Fruit fly (Drosophila melanogaster) whole organism, embryonic: ENCODE measurements around the gene CG32260.

Experiments
- Abd-B ChIP-seq: fragments of 200-800 bp; sonication (Bioruptor generic); optimal IDR thresholded peaks from 2 replicates; lab custom pipeline; 2018; ENCODE audit warnings: missing biosample characterization, mild to moderate bottlenecking, missing genetic modification characterization, moderate library complexity
- CG10979 ChIP-seq: fragments of 200-800 bp; sonication (Bioruptor generic); optimal IDR thresholded peaks from 2 replicates; lab custom pipeline; 2018; ENCODE audit warnings: missing biosample characterization, mild to moderate bottlenecking, missing genetic modification characterization, moderate library complexity
- CG11560 ChIP-seq: fragments of 200-800 bp; sonication (Bioruptor generic); IDR thresholded peaks from 3 replicates; pipeline ENCODE4 v1.3.6; 2022; ENCODE audit warnings: missing biosample characterization, missing genetic modification characterization
- CG11695 ChIP-seq: fragments of 200-800 bp; sonication (Bioruptor generic); IDR thresholded peaks from 3 replicates; pipeline ENCODE4 v1.3.6; 2022; ENCODE audit warnings: missing biosample characterization, missing genetic modification characterization
- CG12744 ChIP-seq: fragments of 200-800 bp; sonication (Bioruptor generic); optimal IDR thresholded peaks from 2 replicates; lab custom pipeline; 2016; ENCODE audit warnings: missing biosample characterization, missing genetic modification characterization
- CG12769 ChIP-seq: fragments of 200-800 bp; sonication (Bioruptor generic); optimal IDR thresholded peaks from 2 replicates; lab custom pipeline; 2019; ENCODE audit warnings: missing biosample characterization, mild to moderate bottlenecking, missing genetic modification characterization, moderate library complexity
- CG13624 ChIP-seq: fragments of 200-800 bp; sonication (Bioruptor generic); optimal IDR thresholded peaks from 2 replicates; lab custom pipeline; 2016; ENCODE audit warnings: missing biosample characterization, missing genetic modification characterization
- CG15696 ChIP-seq: fragments of 200-800 bp; sonication (Bioruptor generic); optimal IDR thresholded peaks from 2 replicates; lab custom pipeline; 2019; ENCODE audit warnings: missing biosample characterization, mild to moderate bottlenecking, missing genetic modification characterization, moderate library complexity
- CG1602 ChIP-seq: fragments of 200-800 bp; sonication (Bioruptor generic); optimal IDR thresholded peaks from 3 replicates; lab custom pipeline; 2016; ENCODE audit warnings: missing biosample characterization, missing genetic modification characterization
- CG1603 ChIP-seq: fragments of 200-800 bp; sonication (Bioruptor generic); optimal IDR thresholded peaks from 2 replicates; lab custom pipeline; 2019; ENCODE audit warnings: missing biosample characterization, mild to moderate bottlenecking, missing genetic modification characterization, moderate library complexity
- CG16813 ChIP-seq: fragments of 200-800 bp; sonication (Bioruptor generic); IDR thresholded peaks from 3 replicates; pipeline ENCODE4 v1.3.6; 2022; ENCODE audit warnings: missing biosample characterization, missing genetic modification characterization; ENCODE audit not compliant: partially characterized antibody
- CG17328 ChIP-seq: fragments of 200-800 bp; sonication (Bioruptor generic); IDR thresholded peaks from 2 replicates; pipeline ENCODE4 v1.3.6; 2022; ENCODE audit warnings: missing biosample characterization, missing genetic modification characterization
- CG18011 ChIP-seq: fragments of 200-800 bp; sonication (Bioruptor generic); optimal IDR thresholded peaks from 2 replicates; lab custom pipeline; 2017; ENCODE audit warnings: missing biosample characterization, missing genetic modification characterization, mild to moderate bottlenecking, moderate library complexity, missing genotype
- CG18619 ChIP-seq: fragments of 200-800 bp; sonication (Bioruptor generic); optimal IDR thresholded peaks from 3 replicates; lab custom pipeline; 2017; ENCODE audit warnings: missing biosample characterization, mild to moderate bottlenecking, missing genetic modification characterization
- CG2199 ChIP-seq: fragments of 200-800 bp; sonication (Bioruptor generic); IDR thresholded peaks from 3 replicates; pipeline ENCODE4 v1.3.6; 2022; ENCODE audit warnings: missing biosample characterization, missing genetic modification characterization
- CG30431 ChIP-seq: fragments of 200-800 bp; sonication (Bioruptor generic); optimal IDR thresholded peaks from 2 replicates; lab custom pipeline; 2017; ENCODE audit warnings: missing biosample characterization, missing genetic modification characterization
- CG34422 ChIP-seq: fragments of 200-800 bp; sonication (Bioruptor generic); IDR thresholded peaks from 3 replicates; pipeline ENCODE4 v1.3.6; 2022; ENCODE audit warnings: missing biosample characterization, missing genetic modification characterization
- CG3726 ChIP-seq: fragments of 200-800 bp; sonication (Bioruptor generic); IDR thresholded peaks from 3 replicates; pipeline ENCODE4, ENCODE4 v1.3.6; 2022; ENCODE audit warnings: missing biosample characterization, missing genetic modification characterization
- CG3838 ChIP-seq: fragments of 200-800 bp; sonication (Bioruptor generic); optimal IDR thresholded peaks from 3 replicates; lab custom pipeline; 2016; ENCODE audit warnings: missing biosample characterization, missing genetic modification characterization
- CG4424 ChIP-seq: fragments of 200-800 bp; sonication (Bioruptor generic); optimal IDR thresholded peaks from 3 replicates; lab custom pipeline; 2016; ENCODE audit warnings: missing biosample characterization, missing genetic modification characterization
- CG8388 ChIP-seq: fragments of 200-800 bp; sonication (Bioruptor generic); optimal IDR thresholded peaks from 2 replicates; lab custom pipeline; 2019; ENCODE audit warnings: missing biosample characterization, mild to moderate bottlenecking, missing genetic modification characterization, moderate library complexity
- Deaf1 ChIP-seq: fragments of 200-800 bp; optimal IDR thresholded peaks from 3 replicates; lab custom pipeline; 2019; ENCODE audit warnings: missing biosample characterization, mild to moderate bottlenecking, missing genetic modification characterization, moderate library complexity
- Doc2 ChIP-seq: fragments of 200-800 bp; sonication (Bioruptor generic); IDR thresholded peaks from 2 replicates; pipeline ENCODE4 v1.3.6; 2022; ENCODE audit warnings: missing biosample characterization, missing genetic modification characterization
- Ets97D ChIP-seq: fragments of 200-800 bp; sonication (Bioruptor generic); optimal IDR thresholded peaks from 3 replicates; lab custom pipeline; 2016; ENCODE audit warnings: missing biosample characterization, missing genetic modification characterization
- Fer2 ChIP-seq: fragments of 200-800 bp; sonication (Bioruptor generic); optimal IDR thresholded peaks from 2 replicates; lab custom pipeline; 2018; ENCODE audit warnings: missing biosample characterization, mild to moderate bottlenecking, missing genetic modification characterization, moderate library complexity
- Hand ChIP-seq: fragments of 200-800 bp; sonication (Bioruptor generic); optimal IDR thresholded peaks from 2 replicates; lab custom pipeline; 2017; ENCODE audit warnings: mild to moderate bottlenecking, missing biosample characterization, missing genetic modification reagents, missing genetic modification characterization
- Hmx ChIP-seq: fragments of 200-800 bp; sonication (Bioruptor generic); optimal IDR thresholded peaks from 2 replicates; lab custom pipeline; 2016; ENCODE audit warnings: missing biosample characterization, missing genetic modification characterization
- Hr39 ChIP-seq: fragments of >200 bp; optimal IDR thresholded peaks from 2 replicates; lab custom pipeline; 2017
- Jarid2 ChIP-seq: fragments of 200-800 bp; sonication (Bioruptor generic); optimal IDR thresholded peaks from 3 replicates; lab custom pipeline; 2017; ENCODE audit warnings: mild to moderate bottlenecking, missing biosample characterization, missing genetic modification reagents, missing genetic modification characterization
- Lhr ChIP-seq: fragments of 200-800 bp; sonication (Bioruptor generic); optimal IDR thresholded peaks from 3 replicates; lab custom pipeline; 2017; ENCODE audit warnings: mild to moderate bottlenecking, missing biosample characterization, missing genetic modification reagents, missing genetic modification characterization
- Myb ChIP-seq: fragments of 200-800 bp; sonication (Bioruptor generic); optimal IDR thresholded peaks from 2 replicates; lab custom pipeline; 2016; ENCODE audit warnings: missing biosample characterization, missing genetic modification characterization
- NC2β ChIP-seq: fragments of 200-800 bp; sonication (Bioruptor generic); optimal IDR thresholded peaks from 2 replicates; lab custom pipeline; 2016; ENCODE audit warnings: missing biosample characterization, missing genetic modification characterization
- Nf-YC ChIP-seq: fragments of 200-800 bp; optimal IDR thresholded peaks from 3 replicates; lab custom pipeline; 2019; ENCODE audit warnings: missing biosample characterization, mild to moderate bottlenecking, missing genetic modification characterization, moderate library complexity
- Rx ChIP-seq: fragments of 200-800 bp; sonication (Bioruptor generic); IDR thresholded peaks from 2 replicates; pipeline ENCODE4 v1.3.6; 2022; ENCODE audit warnings: missing biosample characterization, missing genetic modification characterization
- Scr ChIP-seq: fragments of 200-800 bp; sonication (Bioruptor generic); IDR thresholded peaks from 2 replicates; pipeline ENCODE4 v1.3.6; 2022; ENCODE audit warnings: missing biosample characterization, missing genetic modification characterization; ENCODE audit not compliant: partially characterized antibody
- Sin3A ChIP-seq: fragments of >200 bp; optimal IDR thresholded peaks from 2 replicates; lab custom pipeline; 2018
- YL-1 ChIP-seq: fragments of 200-800 bp; sonication (Bioruptor generic); optimal IDR thresholded peaks from 3 replicates; lab custom pipeline; 2017; ENCODE audit warnings: missing biosample characterization, mild to moderate bottlenecking, missing genetic modification characterization
- amos ChIP-seq: fragments of 200-800 bp; sonication (Bioruptor generic); IDR thresholded peaks from 2 replicates; pipeline ENCODE4 v1.3.6; 2022; ENCODE audit warnings: missing biosample characterization, missing genetic modification characterization; ENCODE audit not compliant: partially characterized antibody
- disco-r ChIP-seq: fragments of 200-800 bp; sonication (Bioruptor generic); optimal IDR thresholded peaks from 2 replicates; lab custom pipeline; 2016; ENCODE audit warnings: missing biosample characterization, missing genetic modification characterization
- dmrt99B ChIP-seq: fragments of 200-800 bp; sonication (Bioruptor generic); optimal IDR thresholded peaks from 2 replicates; lab custom pipeline; 2018; ENCODE audit warnings: missing biosample characterization, mild to moderate bottlenecking, missing genetic modification characterization, moderate library complexity
- dysf ChIP-seq: fragments of 200-800 bp; sonication (Bioruptor generic); IDR thresholded peaks from 3 replicates; pipeline ENCODE4 v1.3.6; 2022; ENCODE audit warnings: missing biosample characterization, missing genetic modification characterization
- inv ChIP-seq: fragments of 200-800 bp; sonication (Bioruptor generic); IDR thresholded peaks from 2 replicates; pipeline ENCODE4 v1.3.6; 2022; ENCODE audit warnings: missing biosample characterization, missing genetic modification characterization; ENCODE audit not compliant: partially characterized antibody
- ken ChIP-seq: fragments of 200-800 bp; sonication (Bioruptor generic); IDR thresholded peaks from 3 replicates; pipeline ENCODE4 v1.3.6; 2022; ENCODE audit warnings: missing biosample characterization, missing genetic modification characterization
- knrl ChIP-seq: fragments of 200-800 bp; sonication (Bioruptor generic); IDR thresholded peaks from 3 replicates; pipeline ENCODE4 v1.3.6; 2022; ENCODE audit warnings: missing biosample characterization, missing genetic modification characterization; ENCODE audit not compliant: partially characterized antibody
- nerfin-2 ChIP-seq: fragments of 200-800 bp; sonication (Bioruptor generic); IDR thresholded peaks from 2 replicates; pipeline ENCODE4 v1.3.6; 2022; ENCODE audit warnings: missing biosample characterization, missing genetic modification characterization; ENCODE audit not compliant: partially characterized antibody
- odd ChIP-seq: fragments of 200-800 bp; sonication (Bioruptor generic); optimal IDR thresholded peaks from 2 replicates; lab custom pipeline; 2017; ENCODE audit warnings: missing biosample characterization, mild to moderate bottlenecking, missing genetic modification characterization
- pita ChIP-seq: fragments of 200-800 bp; sonication (Bioruptor generic); optimal IDR thresholded peaks from 2 replicates; lab custom pipeline; 2017; ENCODE audit warnings: missing biosample characterization, mild to moderate bottlenecking, missing genetic modification characterization
- pum ChIP-seq: fragments of 200-800 bp; sonication (Bioruptor generic); optimal IDR thresholded peaks from 2 replicates; lab custom pipeline; 2016; ENCODE audit warnings: missing biosample characterization, missing genetic modification characterization
- sens-2 ChIP-seq: fragments of 200-800 bp; sonication (Bioruptor generic); IDR thresholded peaks from 2 replicates; pipeline ENCODE4 v1.3.6; 2022; ENCODE audit warnings: missing biosample characterization, missing genetic modification characterization
- slbo ChIP-seq: fragments of 200-800 bp; sonication (Bioruptor generic); IDR thresholded peaks from 2 replicates; pipeline ENCODE4 v1.3.6; 2022; ENCODE audit warnings: missing biosample characterization, missing genetic modification characterization

CG32260 gene

DNA sequence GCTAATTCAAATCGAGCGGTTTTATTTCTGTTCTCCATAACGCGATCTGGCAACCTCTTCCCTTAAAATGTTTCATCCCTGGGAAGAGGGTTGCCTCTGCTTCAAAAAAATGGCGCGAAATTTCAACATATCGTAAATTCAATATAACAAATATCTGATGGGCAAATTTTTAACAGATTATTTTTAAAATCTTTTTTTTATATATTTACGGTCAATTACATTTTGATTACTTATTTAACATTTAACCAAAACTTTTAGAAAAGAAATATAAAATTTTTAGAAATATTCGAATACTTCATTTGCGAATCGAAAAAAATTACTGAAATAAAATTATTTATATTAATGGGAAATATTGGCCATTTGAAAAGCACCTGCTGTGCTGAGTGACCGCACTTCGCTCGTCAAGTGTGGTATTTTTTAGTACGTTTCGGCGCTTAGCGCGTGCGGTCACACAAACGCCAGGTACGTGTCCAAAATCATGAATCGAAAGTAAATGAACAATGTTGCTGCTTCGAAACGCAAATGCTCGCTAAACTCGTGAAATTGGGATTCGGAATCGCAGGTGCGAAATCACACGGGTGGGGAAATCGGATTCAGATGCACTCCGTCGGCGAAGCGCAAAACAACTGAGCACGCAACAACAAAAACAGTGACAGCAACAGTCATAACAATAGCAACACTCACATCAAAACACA, 27.9 kb downstream of the CG32260 start, which contains the start of gene Ero1L (continued):
- TF ChIP-seq Hr39 (lab: Kevin White, UChicago): no peak
- peak; percentile 81 for TF ChIP-seq YL-1 (GFP tag; lab: Kevin White, UChicago)
- no peak for TF ChIP-seq Rx (GFP tag; lab: Robert Waterston, UW)
- peak; percentile 51; the same call in 1 of the 3 replicates for TF ChIP-seq CG11695 (GFP tag; lab: Robert Waterston, UW)
- no peak for TF ChIP-seq CG11560 (tag; lab: Robert Waterston, UW)
- TF ChIP-seq amos (GFP tag; lab: Robert Waterston, UW): peak; percentile 37; the same call in 1 of the 2 replicates
- TF ChIP-seq Sin3A (lab: Kevin White, UChicago): peak; percentile 41
- peak; percentile 51 for TF ChIP-seq Abd-B (GFP tag; lab: Kevin White, UChicago)
- no peak for TF ChIP-seq odd (GFP tag; lab: Kevin White, UChicago)
- TF ChIP-seq CG4424 (GFP tag; lab: Kevin White, UChicago): peak; percentile 34
- peak; percentile 64; the same call in 2 of the 3 replicates for TF ChIP-seq CG34422 (GFP tag; lab: Robert Waterston, UW)
- no peak for TF ChIP-seq Hand (GFP tag; lab: Kevin White, UChicago)
- no peak for TF ChIP-seq slbo (GFP tag; lab: Robert Waterston, UW)
- no peak for TF ChIP-seq Hmx (GFP tag; lab: Kevin White, UChicago)
- peak; percentile 41 for TF ChIP-seq CG15696
- TF ChIP-seq CG18011 (GFP tag; lab: Kevin White, UChicago): no peak
- peak; percentile 29 for TF ChIP-seq CG10979
- TF ChIP-seq nerfin-2 (GFP tag; lab: Robert Waterston, UW): peak; percentile 48; the same call in 1 of the 2 replicates
- no peak for TF ChIP-seq CG13624 (GFP tag; lab: Kevin White, UChicago)
- TF ChIP-seq CG8388: no peak
- TF ChIP-seq pum: no peak
- TF ChIP-seq Myb (GFP tag; lab: Kevin White, UChicago): peak; percentile 93
- TF ChIP-seq Nf-YC: peak; percentile 60
- TF ChIP-seq CG2199 (GFP tag; lab: Robert Waterston, UW): peak; percentile 65; the same call in 1 of the 3 replicates
- no peak for TF ChIP-seq Jarid2 (GFP tag; lab: Kevin White, UChicago)
- TF ChIP-seq CG12744 (GFP tag; lab: Kevin White, UChicago): no peak
- no peak for TF ChIP-seq CG3726 (GFP tag; lab: Robert Waterston, UW)
- TF ChIP-seq CG1602 (GFP tag; lab: Kevin White, UChicago): peak; percentile 25
- TF ChIP-seq Lhr: peak; percentile 82
- no peak for TF ChIP-seq Deaf1 (tag; lab: Kevin White, UChicago)
- 0 out of 3 replicates have a peak, but pooled peaks have one; percentile 47 for TF ChIP-seq knrl (GFP tag; lab: Robert Waterston, UW)
- TF ChIP-seq sens-2 (GFP tag; lab: Robert Waterston, UW): no peak
- TF ChIP-seq CG3838 (GFP tag; lab: Kevin White, UChicago): no peak
- TF ChIP-seq Scr (GFP tag; lab: Robert Waterston, UW): no peak
- no peak for TF ChIP-seq dmrt99B (tag; lab: Kevin White, UChicago)
- TF ChIP-seq CG18619: peak; percentile 13
- TF ChIP-seq disco-r (GFP tag; lab: Kevin White, UChicago): no peak
- peak; percentile 10 for TF ChIP-seq Fer2
- no peak for TF ChIP-seq CG16813
- no peak; the same call in 1 of the 2 replicates for TF ChIP-seq CG17328
- no peak for TF ChIP-seq Doc2
- TF ChIP-seq ken: no peak
- TF ChIP-seq pita (GFP tag; lab: Kevin White, UChicago): no peak
- TF ChIP-seq Ets97D (GFP tag; lab: Kevin White, UChicago): peak; percentile 29
- no peak for TF ChIP-seq inv
- TF ChIP-seq NC2β (GFP tag; lab: Kevin White, UChicago): no peak
- TF ChIP-seq dysf (GFP tag; lab: Robert Waterston, UW): no peak
- no peak for TF ChIP-seq CG12769 (tag; lab: Kevin White, UChicago)
- peak; percentile 33 for TF ChIP-seq CG1603 (tag; lab: Kevin White, UChicago)
- no peak for TF ChIP-seq CG30431 (GFP tag; lab: Kevin White, UChicago)
